Worm (Caenorhabditis elegans) whole organism, young adult: Measurements from ENCODE around the gene F22E5.2.
A peak's percentile ranks its signal among the peaks of the same experiment; 100 is the strongest.
"Not testable (repeated sequence)": the region's sequence is repeated elsewhere in the genome, so short reads cannot be mapped to it uniquely, and the experiment has no call there.

Source experiments
- B0019.2 ChIP-seq: fragments of 200-800 bp; sonication (Bioruptor generic); conservative IDR thresholded peaks from 2 replicates; pipeline ENCODE4 v1.3.6; 2022; ENCODE audit warnings: missing genetic modification reagents, missing genetic modification characterization, missing compliant biosample characterization
- B0035.1 ChIP-seq: sonication (generic microtip); optimal IDR thresholded peaks from 2 replicates; lab custom pipeline; 2016; ENCODE audit warnings: missing genetic modification characterization, mild to moderate bottlenecking, missing compliant biosample characterization, missing genotype, missing genetic modification reagents
- B0336.3 ChIP-seq: fragments of 200-800 bp; sonication (Bioruptor generic); IDR thresholded peaks from 2 replicates; pipeline ENCODE4 v1.3.6; 2022; ENCODE audit warnings: missing genetic modification characterization, missing compliant biosample characterization
- F39B2.1 ChIP-seq: fragments of 200-800 bp; sonication (Bioruptor generic); IDR thresholded peaks from 2 replicates; pipeline ENCODE4 v1.3.6; 2022; ENCODE audit warnings: missing genetic modification reagents, missing genetic modification characterization, missing compliant biosample characterization
- K12H6.12 ChIP-seq: fragments of 200-800 bp; sonication (Bioruptor generic); optimal IDR thresholded peaks from 2 replicates; lab custom pipeline; 2018; ENCODE audit warnings: mild to moderate bottlenecking, missing genetic modification characterization, missing compliant biosample characterization
- T26A5.8 ChIP-seq: sonication (generic microtip); optimal IDR thresholded peaks from 2 replicates; lab custom pipeline; 2016; ENCODE audit warnings: missing genetic modification characterization, missing compliant biosample characterization
- Y67H2A.10 ChIP-seq: fragments of 200-800 bp; sonication (Bioruptor generic); conservative IDR thresholded peaks from 2 replicates; pipeline ENCODE4 v1.3.6; 2022; ENCODE audit warnings: missing genetic modification reagents, missing genetic modification characterization, missing compliant biosample characterization
- Y95B8A.8 ChIP-seq: fragments of 200-800 bp; sonication (Bioruptor generic); IDR thresholded peaks from 2 replicates; pipeline ENCODE4 v1.3.6; 2022; ENCODE audit warnings: missing genetic modification reagents, missing genetic modification characterization, missing compliant biosample characterization
- akir-1 ChIP-seq: fragments of 200-800 bp; sonication (Bioruptor generic); optimal IDR thresholded peaks from 2 replicates; lab custom pipeline; 2018; ENCODE audit warnings: mild to moderate bottlenecking, missing genetic modification characterization, moderate library complexity, missing compliant biosample characterization
- aptf-2 ChIP-seq: fragments of 200-800 bp; sonication (Bioruptor generic); conservative IDR thresholded peaks from 2 replicates; pipeline ENCODE4 v1.3.6; 2022; ENCODE audit warnings: missing genetic modification reagents, missing genetic modification characterization, missing compliant biosample characterization
- atf-7 ChIP-seq: sonication (generic microtip); optimal IDR thresholded peaks from 2 replicates; lab custom pipeline; 2017; ENCODE audit warnings: mild to moderate bottlenecking, missing genetic modification characterization, missing compliant biosample characterization
- bed-1 ChIP-seq: fragments of 200-800 bp; sonication (Bioruptor generic); IDR thresholded peaks from 2 replicates; pipeline ENCODE4 v1.3.6; 2022; ENCODE audit warnings: missing genetic modification reagents, missing genetic modification characterization, missing compliant biosample characterization
- ccch-3 ChIP-seq: fragments of 200-800 bp; sonication (Bioruptor generic); optimal IDR thresholded peaks from 2 replicates; lab custom pipeline; 2018; ENCODE audit warnings: mild to moderate bottlenecking, missing genetic modification characterization, missing compliant biosample characterization
- cebp-2 ChIP-seq: fragments of 200-800 bp; sonication (Bioruptor generic); IDR thresholded peaks from 2 replicates; pipeline ENCODE4 v1.3.6; 2022; ENCODE audit warnings: missing genetic modification characterization, missing compliant biosample characterization
- ceh-40 ChIP-seq: fragments of 200-800 bp; sonication (Bioruptor generic); IDR thresholded peaks from 2 replicates; pipeline ENCODE4 v1.3.6; 2022; ENCODE audit warnings: missing genetic modification characterization, missing compliant biosample characterization
- ceh-79 ChIP-seq: sonication (generic microtip); optimal IDR thresholded peaks from 2 replicates; lab custom pipeline; 2017; ENCODE audit warnings: mild to moderate bottlenecking, missing genetic modification characterization, missing compliant biosample characterization
- chd-7 ChIP-seq: sonication (generic microtip); optimal IDR thresholded peaks from 2 replicates; lab custom pipeline; 2016; ENCODE audit warnings: mild to moderate bottlenecking, missing genetic modification characterization, moderate library complexity, missing compliant biosample characterization
- dox-1 ChIP-seq: fragments of 200-800 bp; sonication (Bioruptor generic); IDR thresholded peaks from 2 replicates; pipeline ENCODE4 v1.3.6; 2022; ENCODE audit warnings: missing genetic modification reagents, missing genetic modification characterization, missing compliant biosample characterization
- dpff-1 ChIP-seq: sonication (generic microtip); optimal IDR thresholded peaks from 2 replicates; lab custom pipeline; 2017; ENCODE audit warnings: mild to moderate bottlenecking, missing genetic modification characterization, missing compliant biosample characterization
- dpl-1 ChIP-seq: fragments of 150-350 bp; optimal IDR thresholded peaks from 2 replicates; lab custom pipeline; 2014; ENCODE audit warnings: missing biosample characterization, missing genetic modification reagents, missing genetic modification characterization
- ekl-4 ChIP-seq: fragments of 200-800 bp; sonication (Bioruptor generic); IDR thresholded peaks from 2 replicates; pipeline ENCODE4 v1.3.6; 2022; ENCODE audit warnings: missing genetic modification reagents, missing genetic modification characterization, missing compliant biosample characterization
- fkh-3 ChIP-seq: sonication (generic microtip); optimal IDR thresholded peaks from 2 replicates; lab custom pipeline; 2016; ENCODE audit warnings: mild to moderate bottlenecking, missing genetic modification characterization, missing compliant biosample characterization
- him-1 ChIP-seq: sonication (generic microtip); optimal IDR thresholded peaks from 2 replicates; lab custom pipeline; 2016; ENCODE audit warnings: missing genotype, missing genetic modification reagents, missing genetic modification characterization, missing compliant biosample characterization
- hlh-12 ChIP-seq: sonication (generic microtip); optimal IDR thresholded peaks from 2 replicates; lab custom pipeline; 2016; ENCODE audit warnings: missing genetic modification characterization, missing compliant biosample characterization
- let-526 ChIP-seq: fragments of 200-800 bp; sonication (Bioruptor generic); IDR thresholded peaks from 2 replicates; pipeline ENCODE4 v1.3.6; 2022; ENCODE audit warnings: missing genetic modification reagents, missing genetic modification characterization, missing compliant biosample characterization
- lin-26 ChIP-seq: fragments of 200-800 bp; sonication (Bioruptor generic); IDR thresholded peaks from 2 replicates; pipeline ENCODE4 v1.3.6; 2022; ENCODE audit warnings: missing genetic modification reagents, missing genetic modification characterization, missing compliant biosample characterization
- lin-54 ChIP-seq: fragments of 200-800 bp; sonication (Bioruptor generic); optimal IDR thresholded peaks from 2 replicates; lab custom pipeline; 2018; ENCODE audit warnings: mild to moderate bottlenecking, missing genetic modification characterization, missing compliant biosample characterization
- lir-1 ChIP-seq: fragments of 200-800 bp; sonication (Bioruptor generic); conservative IDR thresholded peaks from 2 replicates; pipeline ENCODE4 v1.3.6; 2022; ENCODE audit warnings: missing genetic modification reagents, missing genetic modification characterization, missing compliant biosample characterization
- lsl-1 ChIP-seq: fragments of 200-800 bp; sonication (Bioruptor generic); optimal IDR thresholded peaks from 2 replicates; lab custom pipeline; 2018; ENCODE audit warnings: mild to moderate bottlenecking, missing genetic modification characterization, moderate library complexity, missing compliant biosample characterization
- lsy-27 ChIP-seq: sonication (generic microtip); optimal IDR thresholded peaks from 2 replicates; lab custom pipeline; 2017; ENCODE audit warnings: missing genetic modification characterization, mild to moderate bottlenecking, missing compliant biosample characterization, antibody characterized with exemption, missing genotype, borderline replicate concordance; ENCODE audit not compliant: insufficient read depth
- madf-10 ChIP-seq: sonication (generic microtip); optimal IDR thresholded peaks from 2 replicates; lab custom pipeline; 2016; ENCODE audit warnings: mild to moderate bottlenecking, missing genetic modification characterization, missing compliant biosample characterization
- madf-6 ChIP-seq: fragments of 200-800 bp; sonication (Bioruptor generic); IDR thresholded peaks from 2 replicates; pipeline ENCODE4 v1.3.6; 2022; ENCODE audit warnings: missing genetic modification reagents, missing genetic modification characterization, missing compliant biosample characterization
- mel-28 ChIP-seq: sonication (generic microtip); optimal IDR thresholded peaks from 2 replicates; lab custom pipeline; 2016; ENCODE audit warnings: borderline replicate concordance, mild to moderate bottlenecking, missing genetic modification characterization, missing compliant biosample characterization
- mes-4 ChIP-seq: sonication (generic microtip); optimal IDR thresholded peaks from 2 replicates; lab custom pipeline; 2016; ENCODE audit warnings: missing genotype, missing genetic modification characterization, missing compliant biosample characterization
- nhr-80 ChIP-seq: sonication (generic microtip); optimal IDR thresholded peaks from 2 replicates; lab custom pipeline; 2016; ENCODE audit warnings: missing genetic modification characterization, missing compliant biosample characterization
- nhr-90 ChIP-seq: sonication (generic microtip); optimal IDR thresholded peaks from 2 replicates; lab custom pipeline; 2016; ENCODE audit warnings: missing genotype, mild to moderate bottlenecking, missing genetic modification characterization, missing compliant biosample characterization
- pha-4 ChIP-seq: fragments of 150-350 bp; sonication (generic microtip); optimal IDR thresholded peaks from 2 replicates; lab custom pipeline; 2014; ENCODE audit warnings: missing biosample characterization, missing genetic modification reagents, missing genetic modification characterization
- rcor-1 ChIP-seq: fragments of 200-800 bp; sonication (Bioruptor generic); IDR thresholded peaks from 2 replicates; pipeline ENCODE4 v1.3.6; 2022; ENCODE audit warnings: missing genetic modification reagents, missing genetic modification characterization, missing compliant biosample characterization
- repo-1 ChIP-seq: sonication (generic microtip); optimal IDR thresholded peaks from 2 replicates; lab custom pipeline; 2017; ENCODE audit warnings: mild to moderate bottlenecking, missing genetic modification characterization, missing compliant biosample characterization
- tbp1 ChIP-seq: fragments of 200-800 bp; sonication (Bioruptor generic); optimal IDR thresholded peaks from 2 replicates; lab custom pipeline; 2018; ENCODE audit warnings: mild to moderate bottlenecking, missing genetic modification characterization, missing compliant biosample characterization
- unc-62 ChIP-seq: fragments of 150-350 bp; optimal IDR thresholded peaks from 2 replicates; lab custom pipeline; 2014; ENCODE audit warnings: missing biosample characterization, missing genetic modification reagents, missing genetic modification characterization
- ztf-18 ChIP-seq: sonication (generic microtip); optimal IDR thresholded peaks from 2 replicates; lab custom pipeline; 2016; ENCODE audit warnings: missing genotype, mild to moderate bottlenecking, missing genetic modification characterization, missing compliant biosample characterization
- ztf-22 ChIP-seq: fragments of 200-800 bp; sonication (Bioruptor generic); optimal IDR thresholded peaks from 2 replicates; lab custom pipeline; 2018; ENCODE audit warnings: mild to moderate bottlenecking, missing genetic modification characterization, moderate library complexity, missing compliant biosample characterization

Gene F22E5.2

DNA sequence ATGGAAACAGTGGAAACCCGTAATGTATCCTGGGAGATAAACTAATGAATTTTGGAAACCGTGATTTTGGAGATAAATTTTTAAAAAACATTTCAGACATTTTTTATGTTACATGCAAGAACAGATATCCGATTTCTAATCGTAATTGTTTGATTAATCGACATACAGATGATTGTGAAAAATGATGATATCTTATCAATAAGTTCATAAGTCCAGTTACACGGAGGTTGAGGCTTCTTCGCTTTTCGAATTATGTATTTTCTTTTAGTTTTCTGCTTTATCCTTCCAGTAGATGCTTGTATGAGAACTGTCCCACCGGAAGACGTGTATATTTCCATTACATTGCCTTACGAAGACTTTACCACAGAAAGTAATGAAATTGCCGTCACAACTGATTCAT is 425 bp downstream of the F22E5.2 start, which contains the start of gene F22E5.22:
Gene F22E5.22 (plus strand): TSS at position 301 of the 400 bp plus-strand sequence.
- TF ChIP-seq bed-1 (GFP tag; lab: Robert Waterston, UW) (no peak), akir-1 (no peak), mel-28 (tag; lab: Kevin White, UChicago) (no peak), tbp1 (no peak), ztf-22 (GFP tag; lab: Kevin White, UChicago) (no peak), F39B2.1 (no peak), let-526 (GFP tag; lab: Robert Waterston, UW) (no peak), ceh-40 (no peak), B0035.1 (tag; lab: Kevin White, UChicago) (no peak), ztf-18 (tag; lab: Kevin White, UChicago) (no peak)

DNA sequence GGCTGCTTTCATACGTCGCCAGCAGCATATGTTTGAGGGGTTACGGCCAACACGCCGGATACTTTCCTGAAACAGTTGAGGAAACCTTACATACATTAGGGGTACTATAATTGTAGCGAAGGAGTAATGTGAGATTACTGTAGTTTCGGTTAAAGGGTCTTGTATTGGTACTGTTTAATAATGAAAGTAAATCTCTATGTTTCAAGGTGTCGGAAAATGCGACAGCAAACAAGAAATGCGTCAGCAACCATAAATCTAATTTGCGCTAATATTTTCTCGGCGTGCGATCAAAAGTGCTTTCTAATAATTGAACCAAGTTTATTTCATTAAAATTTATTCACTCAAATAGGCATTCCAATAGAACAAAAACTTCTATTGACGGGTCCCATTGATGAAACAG is 7.1 kb downstream of the F22E5.2 start, which contains the start of gene sri-57:
Gene sri-57 (minus strand): TSS at position 101 of the 400 bp plus-strand sequence.
- TF ChIP-seq T26A5.8 (tag; lab: Kevin White, UChicago); lsl-1; ccch-3 (GFP tag; lab: Kevin White, UChicago): not testable (repeated sequence)
- TF ChIP-seq, all 124 proteins: peak for 0; not testable (repeated sequence) for 124

DNA sequence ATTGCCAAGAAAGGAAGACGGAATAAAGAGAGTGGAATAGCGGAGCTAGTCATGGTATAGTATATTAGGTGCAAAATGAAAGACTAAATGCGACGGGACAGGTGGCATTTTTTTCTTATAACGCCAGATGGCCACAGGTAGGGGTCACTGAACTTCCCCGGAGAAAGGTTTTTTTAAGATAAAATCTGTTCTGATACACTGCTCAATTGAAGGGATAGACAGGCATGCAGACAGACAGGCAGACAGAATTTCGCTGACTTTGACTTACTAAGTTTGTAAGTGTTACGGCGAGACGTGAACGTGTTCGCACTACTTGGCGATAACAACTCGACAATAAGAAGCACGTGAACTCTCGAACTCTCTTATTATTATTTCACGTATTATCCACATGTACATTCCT is 8.4 kb downstream of the F22E5.2 start, which contains the start of the genes F22E5.20 and F22E5.1:
Gene F22E5.20 (minus strand): TSS at position 101 of the 400 bp plus-strand sequence.
Gene F22E5.1 (plus strand): TSS at position 242 of the 400 bp plus-strand sequence.
- not testable (repeated sequence) for TF ChIP-seq repo-1 (tag; lab: Kevin White, UChicago); dpff-1 (tag; lab: Kevin White, UChicago); lir-1 (GFP tag; lab: Robert Waterston, UW)

DNA sequence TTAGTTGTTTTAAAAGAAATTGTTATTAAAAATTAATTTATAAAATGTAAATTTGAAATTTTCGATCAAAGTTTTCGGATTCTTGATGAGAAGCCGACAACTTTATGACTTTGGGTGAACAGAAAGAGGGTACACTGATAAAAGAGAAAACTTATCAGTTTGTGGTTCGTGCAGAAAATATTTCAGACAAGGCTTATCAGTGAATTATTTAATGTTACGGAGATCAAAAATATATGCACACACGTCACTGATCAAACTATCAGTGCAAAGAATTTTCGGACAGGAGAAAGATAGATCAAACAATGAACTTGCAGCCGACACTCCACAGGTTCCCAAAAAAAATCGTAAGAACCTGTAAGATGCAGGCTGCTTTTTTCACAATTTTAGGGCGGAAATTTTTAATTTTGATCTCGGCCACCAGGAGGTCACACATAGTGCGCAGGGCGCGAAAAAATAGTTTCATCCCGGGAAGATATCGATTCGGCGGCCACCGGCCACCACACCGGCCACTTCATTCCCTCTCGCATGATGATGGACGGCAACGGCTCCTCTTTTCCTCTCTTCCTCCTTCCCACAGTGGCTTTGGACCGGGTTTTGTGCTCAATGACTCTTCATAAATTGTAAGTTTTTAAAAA is 12.5 kb downstream of the F22E5.2 start, which contains the start of gene F22E5.17:
Gene F22E5.17 (plus strand): TSS at position 508 of the 635 bp plus-strand sequence.
- no peak for TF ChIP-seq Y67H2A.10
- TF ChIP-seq let-526 (GFP tag; lab: Robert Waterston, UW), result no peak
- no peak for TF ChIP-seq unc-62
- no peak for TF ChIP-seq pha-4 (tag; lab: Kevin White, UChicago)
- 0 out of 2 replicates have a peak, but pooled peaks have one; percentile 17 for TF ChIP-seq dox-1 (GFP tag; lab: Robert Waterston, UW)
- TF ChIP-seq ekl-4 (GFP tag; lab: Robert Waterston, UW), result 0 out of 2 replicates have a peak, but pooled peaks have one; percentile 10
- TF ChIP-seq dpl-1 (GFP tag; lab: Kevin White, UChicago), result no peak
- TF ChIP-seq lin-26, result no peak
- no peak for TF ChIP-seq B0336.3 (GFP tag; lab: Robert Waterston, UW)
- TF ChIP-seq rcor-1, result no peak
- TF ChIP-seq repo-1 (tag; lab: Kevin White, UChicago), result no peak
- no peak for TF ChIP-seq fkh-3
- no peak for TF ChIP-seq cebp-2 (GFP tag; lab: Robert Waterston, UW)
- TF ChIP-seq ceh-79 (tag; lab: Kevin White, UChicago), result no peak
- TF ChIP-seq madf-6 (GFP tag; lab: Robert Waterston, UW), result peak; percentile 74
- no peak for TF ChIP-seq K12H6.12 (tag; lab: Kevin White, UChicago)
- no peak for TF ChIP-seq nhr-90 (tag; lab: Kevin White, UChicago)
- peak; percentile 77 for TF ChIP-seq aptf-2 (GFP tag; lab: Robert Waterston, UW)
- no peak for TF ChIP-seq lsy-27 (tag; lab: Kevin White, UChicago)
- no peak for TF ChIP-seq B0019.2 (GFP tag; lab: Robert Waterston, UW)
- no peak for TF ChIP-seq Y95B8A.8 (GFP tag; lab: Robert Waterston, UW)
- TF ChIP-seq mes-4 (tag; lab: Kevin White, UChicago), result no peak
- TF ChIP-seq lin-54 (GFP tag; lab: Kevin White, UChicago), result no peak
- no peak for TF ChIP-seq madf-10
- TF ChIP-seq nhr-80 (tag; lab: Kevin White, UChicago), result peak; percentile 84
- TF ChIP-seq hlh-12 (tag; lab: Kevin White, UChicago), result no peak
- TF ChIP-seq chd-7, result no peak
- TF ChIP-seq B0035.1 (tag; lab: Kevin White, UChicago), result no peak
- peak; percentile 36 for TF ChIP-seq atf-7 (tag; lab: Kevin White, UChicago)
- no peak for TF ChIP-seq him-1 (tag; lab: Kevin White, UChicago)
